Fruit fly (Drosophila melanogaster) whole organism, embryonic: ENCODE measurements around the gene Mf.

Source experiments
- Abd-B ChIP-seq: fragments of 200-800 bp; sonication (Bioruptor generic); optimal IDR thresholded peaks from 2 replicates; lab custom pipeline; 2018; ENCODE audit warnings: missing biosample characterization, mild to moderate bottlenecking, missing genetic modification characterization, moderate library complexity
- B-H2 ChIP-seq: fragments of 200-800 bp; sonication (Bioruptor generic); optimal IDR thresholded peaks from 2 replicates; lab custom pipeline; 2018; ENCODE audit warnings: missing biosample characterization, mild to moderate bottlenecking, missing genetic modification characterization
- Bgb ChIP-seq: fragments of 200-800 bp; sonication (Bioruptor generic); IDR thresholded peaks from 2 replicates; pipeline ENCODE4 v1.3.6; 2022; ENCODE audit warnings: missing biosample characterization, missing genetic modification characterization; ENCODE audit not compliant: partially characterized antibody
- CG10462 ChIP-seq: fragments of 200-800 bp; sonication (Bioruptor generic); optimal IDR thresholded peaks from 2 replicates; lab custom pipeline; 2016; ENCODE audit warnings: missing biosample characterization, missing genetic modification characterization
- CG11085 ChIP-seq: fragments of 200-800 bp; sonication (Bioruptor generic); IDR thresholded peaks from 2 replicates; pipeline ENCODE4 v1.3.6; 2022; ENCODE audit warnings: missing biosample characterization, missing genetic modification characterization
- CG12659 ChIP-seq: fragments of 200-800 bp; sonication (Bioruptor generic); optimal IDR thresholded peaks from 3 replicates; lab custom pipeline; 2017; ENCODE audit warnings: mild to moderate bottlenecking, missing biosample characterization, missing genetic modification reagents, missing genetic modification characterization
- CG12744 ChIP-seq: fragments of 200-800 bp; sonication (Bioruptor generic); optimal IDR thresholded peaks from 2 replicates; lab custom pipeline; 2016; ENCODE audit warnings: missing biosample characterization, missing genetic modification characterization
- CG13775 ChIP-seq: fragments of 200-800 bp; sonication (Bioruptor generic); optimal IDR thresholded peaks from 3 replicates; lab custom pipeline; 2017; ENCODE audit warnings: missing biosample characterization, mild to moderate bottlenecking, missing genetic modification characterization
- CG15073 ChIP-seq: fragments of 200-800 bp; sonication (Bioruptor generic); optimal IDR thresholded peaks from 2 replicates; lab custom pipeline; 2016; ENCODE audit warnings: missing biosample characterization, missing genetic modification characterization
- CG1603 ChIP-seq: fragments of 200-800 bp; sonication (Bioruptor generic); optimal IDR thresholded peaks from 2 replicates; lab custom pipeline; 2019; ENCODE audit warnings: missing biosample characterization, mild to moderate bottlenecking, missing genetic modification characterization, moderate library complexity
- CG16813 ChIP-seq: fragments of 200-800 bp; sonication (Bioruptor generic); IDR thresholded peaks from 3 replicates; pipeline ENCODE4 v1.3.6; 2022; ENCODE audit warnings: missing biosample characterization, missing genetic modification characterization; ENCODE audit not compliant: partially characterized antibody
- CG17912 ChIP-seq: fragments of 200-800 bp; sonication (Bioruptor generic); optimal IDR thresholded peaks from 2 replicates; lab custom pipeline; 2018; ENCODE audit warnings: missing biosample characterization, mild to moderate bottlenecking, missing genetic modification characterization
- CG2889 ChIP-seq: fragments of 200-800 bp; sonication (Bioruptor generic); IDR thresholded peaks from 3 replicates; pipeline ENCODE4 v1.3.6; 2022; ENCODE audit warnings: missing biosample characterization, missing genetic modification characterization
- CG3065 ChIP-seq: fragments of 200-800 bp; sonication (Bioruptor generic); optimal IDR thresholded peaks from 2 replicates; lab custom pipeline; 2016; ENCODE audit warnings: missing biosample characterization, missing genetic modification characterization
- CG32767 ChIP-seq: fragments of 200-800 bp; sonication (Bioruptor generic); IDR thresholded peaks from 2 replicates; pipeline ENCODE4 v1.3.6; 2022; ENCODE audit warnings: missing biosample characterization, missing genetic modification characterization
- CG33213 ChIP-seq: fragments of 200-800 bp; sonication (Bioruptor generic); optimal IDR thresholded peaks from 3 replicates; lab custom pipeline; 2016; ENCODE audit warnings: missing biosample characterization, missing genetic modification characterization
- CG4424 ChIP-seq: fragments of 200-800 bp; sonication (Bioruptor generic); optimal IDR thresholded peaks from 3 replicates; lab custom pipeline; 2016; ENCODE audit warnings: missing biosample characterization, missing genetic modification characterization
- CG4730 ChIP-seq: fragments of 200-800 bp; sonication (Bioruptor generic); IDR thresholded peaks from 2 replicates; pipeline ENCODE4 v1.3.6; 2022; ENCODE audit warnings: missing biosample characterization, missing genetic modification characterization
- CG4820 ChIP-seq: fragments of 200-800 bp; sonication (Bioruptor generic); optimal IDR thresholded peaks from 3 replicates; lab custom pipeline; 2016; ENCODE audit warnings: missing biosample characterization, missing genetic modification characterization
- CG4854 ChIP-seq: fragments of 200-800 bp; sonication (Bioruptor generic); optimal IDR thresholded peaks from 2 replicates; lab custom pipeline; 2016; ENCODE audit warnings: missing biosample characterization, missing genetic modification characterization, inconsistent platforms
- CG5245 ChIP-seq: fragments of 200-800 bp; sonication (Bioruptor generic); optimal IDR thresholded peaks from 3 replicates; lab custom pipeline; 2016; ENCODE audit warnings: missing biosample characterization, missing genetic modification characterization
- CG5953 ChIP-seq: fragments of 200-800 bp; sonication (Bioruptor generic); IDR thresholded peaks from 2 replicates; pipeline ENCODE4 v1.3.6; 2022; ENCODE audit warnings: missing biosample characterization, missing genetic modification characterization
- CG8281 ChIP-seq: fragments of 200-800 bp; sonication (Bioruptor generic); optimal IDR thresholded peaks from 2 replicates; lab custom pipeline; 2018; ENCODE audit warnings: missing biosample characterization, mild to moderate bottlenecking, missing genetic modification characterization, moderate library complexity
- Deaf1 ChIP-seq: fragments of 200-800 bp; optimal IDR thresholded peaks from 3 replicates; lab custom pipeline; 2019; ENCODE audit warnings: missing biosample characterization, mild to moderate bottlenecking, missing genetic modification characterization, moderate library complexity
- Dref ChIP-seq: fragments of 200-800 bp; sonication (Bioruptor generic); IDR thresholded peaks from 2 replicates; pipeline ENCODE4 v1.3.6; 2022; ENCODE audit warnings: missing biosample characterization, missing genetic modification characterization
- Gsc ChIP-seq: fragments of 200-800 bp; sonication (Bioruptor generic); IDR thresholded peaks from 2 replicates; pipeline ENCODE4 v1.3.6; 2022; ENCODE audit warnings: missing biosample characterization, missing genetic modification characterization
- MBD-R2 ChIP-seq: fragments of 200-800 bp; sonication (Bioruptor generic); IDR thresholded peaks from 2 replicates; pipeline ENCODE4 v1.3.6; 2022; ENCODE audit warnings: missing biosample characterization, missing genetic modification characterization
- Pdp1 ChIP-seq, 2 experiments: fragments of 200-800 bp; sonication (Bioruptor generic); optimal IDR thresholded peaks; 3 replicates each; lab custom pipeline; 2016; ENCODE audit warnings: missing biosample characterization in 2 of 2, missing genetic modification characterization in 2 of 2, mild to moderate bottlenecking in 1 of 2, moderate library complexity in 1 of 2
- Ptx1 ChIP-seq: fragments of 200-800 bp; sonication (Bioruptor generic); IDR thresholded peaks from 2 replicates; pipeline ENCODE4 v1.3.6; 2022; ENCODE audit warnings: missing biosample characterization, missing genetic modification characterization
- Sry-β ChIP-seq: fragments of 200-800 bp; sonication (Bioruptor generic); optimal IDR thresholded peaks from 2 replicates; lab custom pipeline; 2018; ENCODE audit warnings: missing biosample characterization, mild to moderate bottlenecking, missing genetic modification characterization, moderate library complexity
- Tbp ChIP-seq: fragments of >200 bp; optimal IDR thresholded peaks from 2 replicates; lab custom pipeline; 2018; ENCODE audit warnings: missing biosample characterization, missing genetic modification characterization
- abd-A ChIP-seq: fragments of 200-800 bp; sonication (Bioruptor generic); optimal IDR thresholded peaks from 3 replicates; lab custom pipeline; 2019; ENCODE audit warnings: missing biosample characterization, mild to moderate bottlenecking, missing genetic modification characterization, moderate library complexity
- crol ChIP-seq: fragments of 200-800 bp; sonication (Bioruptor generic); IDR thresholded peaks from 2 replicates; pipeline ENCODE4 v1.3.6; 2022; ENCODE audit warnings: missing biosample characterization, missing genetic modification characterization
- cwo ChIP-seq: fragments of 200-800 bp; sonication (Bioruptor generic); optimal IDR thresholded peaks from 3 replicates; lab custom pipeline; 2017; ENCODE audit warnings: missing biosample characterization, missing genetic modification characterization, mild to moderate bottlenecking, moderate library complexity, missing genetic modification reagents
- fd64A ChIP-seq: fragments of 200-800 bp; sonication (Bioruptor generic); optimal IDR thresholded peaks from 3 replicates; lab custom pipeline; 2018; ENCODE audit warnings: missing biosample characterization, mild to moderate bottlenecking, missing genetic modification characterization
- gt ChIP-seq: fragments of 200-800 bp; sonication (Bioruptor generic); IDR thresholded peaks from 2 replicates; pipeline ENCODE4 v1.3.6; 2022; ENCODE audit warnings: missing biosample characterization, missing genetic modification characterization
- hkb ChIP-seq, 2 experiments: fragments of 200-800 bp in 1 of 2; fragments of >200 bp in 1 of 2; sonication (Bioruptor generic) in 1 of 2; IDR thresholded peaks in 1 of 2; optimal IDR thresholded peaks in 1 of 2; 2 replicates each; pipeline versions ENCODE4 v1.3.6 to Lab custom; 2017 to 2022; ENCODE audit warnings: missing biosample characterization in 1 of 2, missing genetic modification characterization in 1 of 2
- ind ChIP-seq: fragments of 200-800 bp; sonication (Bioruptor generic); optimal IDR thresholded peaks from 3 replicates; lab custom pipeline; 2016; ENCODE audit warnings: missing biosample characterization, missing genetic modification characterization
- jing ChIP-seq: fragments of 200-800 bp; sonication (Bioruptor generic); optimal IDR thresholded peaks from 2 replicates; lab custom pipeline; 2018; ENCODE audit warnings: missing biosample characterization, mild to moderate bottlenecking, missing genetic modification characterization
- luna ChIP-seq: fragments of 200-800 bp; sonication (Bioruptor generic); optimal IDR thresholded peaks from 2 replicates; lab custom pipeline; 2016; ENCODE audit warnings: missing biosample characterization, missing genetic modification characterization
- prd ChIP-seq, 3 experiments: fragments of >200 bp in 2 of 3; fragments of 200-800 bp in 1 of 3; sonication (Bioruptor generic) in 1 of 3; optimal IDR thresholded peaks in 2 of 3; IDR thresholded peaks in 1 of 3; 2 replicates in 2 of 3; 3 replicates in 1 of 3; pipeline versions ENCODE4 v1.3.6 to Lab custom; 2017 to 2022; ENCODE audit warnings: missing biosample characterization in 1 of 3, missing genetic modification characterization in 1 of 3
- pzg ChIP-seq: fragments of 200-800 bp; sonication (Bioruptor generic); optimal IDR thresholded peaks from 3 replicates; lab custom pipeline; 2018; ENCODE audit warnings: missing biosample characterization, mild to moderate bottlenecking, missing genetic modification characterization, moderate library complexity
- row ChIP-seq: fragments of 200-800 bp; sonication (Bioruptor generic); IDR thresholded peaks from 3 replicates; pipeline ENCODE4 v1.3.6; 2022; ENCODE audit warnings: missing biosample characterization, missing genetic modification characterization
- seq ChIP-seq: fragments of 200-800 bp; sonication (Bioruptor generic); IDR thresholded peaks from 2 replicates; pipeline ENCODE4 v1.3.6; 2022; ENCODE audit warnings: missing biosample characterization, missing genetic modification characterization
- so ChIP-seq: fragments of 200-800 bp; sonication (Bioruptor generic); IDR thresholded peaks from 3 replicates; pipeline ENCODE4 v1.3.6; 2022; ENCODE audit warnings: missing biosample characterization, missing genetic modification characterization
- sob ChIP-seq: fragments of 200-800 bp; sonication (Bioruptor generic); IDR thresholded peaks from 2 replicates; pipeline ENCODE4 v1.3.6; 2022; ENCODE audit warnings: missing biosample characterization, missing genetic modification characterization
- sr ChIP-seq: fragments of 200-800 bp; sonication (Bioruptor generic); IDR thresholded peaks from 3 replicates; pipeline ENCODE4 v1.3.6; 2022; ENCODE audit warnings: missing biosample characterization, missing genetic modification characterization
- tup ChIP-seq: fragments of 200-800 bp; sonication (Bioruptor generic); optimal IDR thresholded peaks from 2 replicates; lab custom pipeline; 2016; ENCODE audit warnings: missing biosample characterization, mild to moderate bottlenecking, missing genetic modification characterization, moderate library complexity
- z ChIP-seq: fragments of 200-800 bp; sonication (Bioruptor generic); IDR thresholded peaks from 3 replicates; pipeline ENCODE4 v1.3.6; 2022; ENCODE audit warnings: missing biosample characterization, missing genetic modification characterization

Mf gene

DNA sequence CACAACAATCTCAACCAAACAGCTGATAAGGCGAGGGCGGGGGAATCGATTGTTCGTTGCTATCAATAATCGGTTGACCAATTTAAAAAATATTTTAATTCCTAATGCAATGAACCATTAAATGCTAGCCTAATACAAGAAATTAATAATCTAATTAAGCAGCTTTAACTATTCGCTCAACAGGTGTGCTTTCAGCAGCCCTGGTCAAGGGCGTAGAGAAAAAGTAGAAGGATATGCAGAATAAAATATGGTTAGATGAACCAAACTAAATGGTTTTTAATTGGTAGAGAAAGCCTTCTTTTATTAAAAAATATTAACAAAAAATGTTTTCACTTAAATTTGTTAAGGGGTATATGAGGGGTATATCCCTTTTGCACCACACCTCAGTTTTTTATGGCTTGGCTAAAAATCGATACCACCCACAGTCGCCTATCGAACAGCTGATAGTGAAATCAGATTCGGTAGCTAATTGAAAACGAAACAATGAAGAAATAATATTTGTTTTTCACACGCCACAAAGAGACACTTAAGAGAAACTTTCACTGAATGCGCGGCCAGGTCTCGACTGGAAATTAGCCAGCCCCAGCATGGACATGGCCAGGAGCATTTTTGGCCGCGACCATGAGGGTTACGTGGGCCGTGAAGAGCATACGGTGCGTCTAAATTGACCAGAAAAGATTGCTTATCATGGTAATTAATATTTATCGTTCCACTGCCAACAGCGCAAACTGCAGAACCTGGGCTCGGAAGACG is 37.7 kb upstream of the Mf start, which contains the start of the genes SIDL and CG12241 (continued):
- peak; percentile 89 for TF ChIP-seq CG11085
- TF ChIP-seq CG15073: no peak
- TF ChIP-seq B-H2 (GFP tag; lab: Kevin White, UChicago): peak; percentile 32
- peak; percentile 67 for TF ChIP-seq CG4820
- peak; percentile 59 for TF ChIP-seq CG33213 (GFP tag; lab: Kevin White, UChicago)
- peak; percentile 88 for TF ChIP-seq ind (GFP tag; lab: Kevin White, UChicago)
- TF ChIP-seq luna (GFP tag; lab: Kevin White, UChicago): peak; percentile 75
- peak; percentile 73 for TF ChIP-seq CG4854 (GFP tag; lab: Kevin White, UChicago)
- peak; percentile 96 for TF ChIP-seq Ptx1
- peak; percentile 92 for TF ChIP-seq CG4730 (GFP tag; lab: Robert Waterston, UW)
- no peak for TF ChIP-seq CG17912 (GFP tag; lab: Kevin White, UChicago)
- TF ChIP-seq prd (optimal IDR thresholded peaks at IDR 0.05; lab: Kevin White, UChicago): no peak
- TF ChIP-seq prd (GFP tag; IDR thresholded peaks at IDR 0.05; lab: Robert Waterston, UW): peak; percentile 96
- TF ChIP-seq CG4424 (GFP tag; lab: Kevin White, UChicago): peak; percentile 79
- peak; percentile 94 for TF ChIP-seq Abd-B (GFP tag; lab: Kevin White, UChicago)
- TF ChIP-seq pzg (GFP tag; lab: Kevin White, UChicago): peak; percentile 34
- TF ChIP-seq crol: peak; percentile 31; the same call in 1 of the 2 replicates
- peak; percentile 35; the same call in 1 of the 3 replicates for TF ChIP-seq sr (GFP tag; lab: Robert Waterston, UW)
- TF ChIP-seq CG5953 (GFP tag; lab: Robert Waterston, UW): no peak
- TF ChIP-seq fd64A (GFP tag; lab: Kevin White, UChicago): no peak
- TF ChIP-seq CG12659 (GFP tag; lab: Kevin White, UChicago): peak; percentile 69
- TF ChIP-seq CG1603 (tag; lab: Kevin White, UChicago): no peak
- TF ChIP-seq abd-A (tag; lab: Kevin White, UChicago): no peak
- TF ChIP-seq tup (GFP tag; lab: Kevin White, UChicago): no peak
- TF ChIP-seq CG3065 (GFP tag; lab: Kevin White, UChicago): peak; percentile 67
- no peak for TF ChIP-seq z
- TF ChIP-seq Sry-β (GFP tag; lab: Kevin White, UChicago): no peak
- TF ChIP-seq cwo (GFP tag; lab: Kevin White, UChicago): peak; percentile 78
- TF ChIP-seq MBD-R2 (GFP tag; lab: Robert Waterston, UW): peak; percentile 92
- peak; percentile 48 for TF ChIP-seq CG5245 (GFP tag; lab: Kevin White, UChicago)
- TF ChIP-seq CG8281 (tag; lab: Kevin White, UChicago): no peak
- TF ChIP-seq row (GFP tag; lab: Robert Waterston, UW): peak; percentile 76
- TF ChIP-seq Gsc (GFP tag; lab: Robert Waterston, UW): peak; percentile 78
- peak; percentile 93 for TF ChIP-seq sob
- TF ChIP-seq seq (GFP tag; lab: Robert Waterston, UW): no peak
- TF ChIP-seq CG16813 (GFP tag; lab: Robert Waterston, UW): peak; percentile 16; the same call in 1 of the 3 replicates
- TF ChIP-seq CG10462 (GFP tag; lab: Kevin White, UChicago): peak; percentile 17
- peak; percentile 48; the same call in 1 of the 3 replicates for TF ChIP-seq CG2889 (GFP tag; lab: Robert Waterston, UW)
- TF ChIP-seq CG32767 (GFP tag; lab: Robert Waterston, UW): no peak
- TF ChIP-seq Deaf1 (tag; lab: Kevin White, UChicago): no peak
- TF ChIP-seq gt (GFP tag; lab: Robert Waterston, UW): peak; percentile 76
- peak; percentile 11 for TF ChIP-seq CG12744 (GFP tag; lab: Kevin White, UChicago)
- TF ChIP-seq hkb (optimal IDR thresholded peaks at IDR 0.05; lab: Kevin White, UChicago): no peak
- peak; percentile 93 for TF ChIP-seq hkb (GFP tag; IDR thresholded peaks at IDR 0.05; lab: Robert Waterston, UW)
- peak; percentile 81 to 90 for TF ChIP-seq Pdp1 (GFP tag; optimal IDR thresholded peaks at IDR 0.05; lab: Kevin White, UChicago)
- TF ChIP-seq Tbp: no peak
- TF ChIP-seq jing (GFP tag; lab: Kevin White, UChicago): no peak
- TF ChIP-seq so (GFP tag; lab: Robert Waterston, UW): no peak
- peak; percentile 76 for TF ChIP-seq CG13775 (GFP tag; lab: Kevin White, UChicago)
- TF ChIP-seq Dref (GFP tag; lab: Robert Waterston, UW): peak; percentile 68
- no peak for TF ChIP-seq Bgb (GFP tag; lab: Robert Waterston, UW)
